Fruit fly (Drosophila melanogaster) whole organism, wandering third instar larva: ENCODE measurements around the gene CG1896.

Experiments
- OdsH ChIP-seq: fragments of 200-800 bp; sonication (Bioruptor generic); optimal IDR thresholded peaks from 2 replicates; lab custom pipeline; 2016; ENCODE audit warnings: missing biosample characterization, mild to moderate bottlenecking, missing genetic modification characterization
- h ChIP-seq: fragments of 200-800 bp; sonication (Bioruptor generic); optimal IDR thresholded peaks from 3 replicates; lab custom pipeline; 2016; ENCODE audit warnings: missing biosample characterization, mild to moderate bottlenecking, missing genetic modification characterization

dm6 chr3R:31698143-31698776, 45.8 kb upstream of the CG1896 start:
- peak; percentile 97 for TF ChIP-seq h (GFP tag; lab: Kevin White, UChicago)
- peak; percentile 96 for TF ChIP-seq OdsH (GFP tag; lab: Kevin White, UChicago)
